Worm (Caenorhabditis elegans): ENCODE data around the gene F20H11.4.

F20H11.4 gene

DNA sequence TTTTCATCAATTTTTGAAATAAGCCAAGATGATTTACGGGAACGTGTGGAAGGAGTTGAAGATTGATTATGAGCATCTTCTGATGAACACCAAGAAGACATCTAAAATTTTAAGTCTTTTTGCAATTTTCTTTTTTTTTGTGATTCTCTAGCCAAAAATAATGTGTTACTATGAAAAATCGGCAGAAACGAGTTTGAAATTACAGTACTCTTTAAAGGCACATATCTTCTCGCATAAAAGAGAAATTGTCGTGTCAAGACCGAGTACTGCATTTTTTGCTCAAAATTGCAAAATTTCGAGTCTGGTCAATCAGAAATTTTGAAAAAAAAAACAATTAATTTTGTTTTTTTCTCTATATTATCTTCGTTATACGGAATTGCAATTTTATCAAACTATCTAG is 16.3 kb upstream of the F20H11.4 start, which contains the start of gene F20H11.1:
TSS of gene F20H11.1 (minus strand) at position 101 of the 400 bp plus-strand sequence.
- TF ChIP-seq ztf-22 (GFP tag; optimal IDR thresholded peaks at IDR 0.05) (no peak), ztf-3 (GFP tag; optimal IDR thresholded peaks at IDR 0.05) (no peak), atf-7 (tag; optimal IDR thresholded peaks at IDR 0.05) (peak; percentile 25), ekl-4 (GFP tag; IDR thresholded peaks at IDR 0.05) (no peak)

DNA sequence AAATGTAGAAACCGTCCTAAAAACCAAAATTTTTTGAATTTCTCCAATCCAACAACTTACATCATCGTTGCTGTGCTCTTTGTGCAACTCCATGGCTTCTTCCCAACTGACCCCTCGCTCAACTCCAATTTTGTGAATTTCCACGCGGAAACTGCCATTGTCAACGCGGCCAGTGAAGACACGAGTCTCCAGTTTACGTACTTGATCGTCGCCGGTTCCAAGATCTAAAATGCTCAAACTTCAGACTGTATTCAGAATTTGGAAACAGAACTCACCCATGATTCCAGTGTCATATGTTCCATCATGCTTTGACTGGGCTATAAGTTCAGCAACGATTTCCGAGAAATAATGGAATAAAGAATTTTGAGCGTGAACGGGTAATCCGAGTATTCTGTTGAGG is 14.4 kb upstream of the F20H11.4 start:
- TF ChIP-seq chd-7 (tag; optimal IDR thresholded peaks at IDR 0.05) (no peak), lir-1 (GFP tag; conservative IDR thresholded peaks at IDR 0.05) (no peak)

DNA sequence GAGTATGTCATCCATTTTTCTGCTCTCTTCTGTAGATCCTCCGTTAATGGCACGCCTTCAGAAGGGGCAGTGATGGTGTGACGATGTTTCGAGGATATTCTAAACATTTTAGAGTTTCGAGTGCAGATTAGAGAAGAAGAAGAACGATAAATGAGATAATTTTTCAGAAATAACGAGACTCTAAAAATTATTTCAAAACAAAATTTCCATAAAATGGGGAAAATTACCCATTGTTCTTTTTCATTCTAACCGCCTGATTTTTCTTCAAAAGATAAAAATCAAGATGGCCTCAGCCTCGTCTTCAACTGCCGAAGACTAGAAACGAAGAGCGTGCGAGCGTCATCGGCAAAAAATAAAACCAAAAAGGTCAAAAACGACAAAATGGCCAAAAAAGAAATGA is 7.3 kb upstream of the F20H11.4 start, which contains the start of gene let-765:
TSS of gene let-765 (minus strand) at position 101 of the 400 bp plus-strand sequence.
- no peak for TF ChIP-seq madf-10 (tag; optimal IDR thresholded peaks at IDR 0.05)
- TF ChIP-seq pbrm-1 (GFP tag; IDR thresholded peaks at IDR 0.05): 0 out of 2 replicates have a peak, but pooled peaks have one; percentile 12

DNA sequence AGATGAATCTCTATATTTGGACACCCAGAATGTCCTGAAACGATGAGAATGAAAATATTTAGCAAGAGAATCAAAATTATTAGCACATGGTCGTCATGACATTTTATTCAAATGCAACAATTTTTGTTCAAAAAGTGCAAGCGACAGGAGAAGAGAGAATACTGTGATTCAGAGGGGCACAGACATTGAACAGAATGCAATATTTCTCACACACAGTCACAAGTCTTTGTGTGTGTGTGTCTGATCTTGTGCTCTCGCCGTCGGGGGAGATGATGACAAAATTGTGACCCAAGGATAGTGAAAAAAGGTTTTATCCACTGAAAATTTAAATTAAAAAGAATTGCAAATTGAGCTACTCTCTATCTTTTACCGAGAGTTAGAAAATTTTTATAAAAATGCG is 5.2 kb upstream of the F20H11.4 start:
- no peak for TF ChIP-seq B0336.3 (GFP tag; IDR thresholded peaks at IDR 0.05)
- TF ChIP-seq Y53F4B.3 (GFP tag; IDR thresholded peaks at IDR 0.05): no peak
- no peak for TF ChIP-seq cebp-1 (GFP tag; IDR thresholded peaks at IDR 0.05)
- TF ChIP-seq cebp-1 (tag; optimal IDR thresholded peaks at IDR 0.05): peak; percentile 1
- TF ChIP-seq lsl-1 (GFP tag; optimal IDR thresholded peaks at IDR 0.05): no peak

DNA sequence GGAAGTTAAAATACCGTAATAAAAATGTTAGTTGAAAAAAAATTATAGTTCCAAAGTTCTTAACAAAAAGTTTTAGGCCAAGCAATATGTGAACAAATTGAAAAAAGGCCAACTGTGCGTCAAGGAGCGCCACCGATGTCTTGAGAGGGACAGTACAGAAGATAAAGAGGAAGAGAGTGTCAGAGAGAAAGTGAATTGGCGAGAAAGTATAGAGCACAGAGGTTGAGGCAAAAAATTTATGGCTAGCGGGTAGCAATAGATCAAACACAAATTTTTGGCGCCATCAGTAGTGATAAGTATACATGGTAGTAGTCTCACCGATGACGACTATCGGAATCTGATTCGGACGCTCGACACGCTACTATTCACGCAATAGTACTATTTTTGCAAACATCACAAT is 4.1 kb upstream of the F20H11.4 start:
- TF ChIP-seq efl-1 (GFP tag; optimal IDR thresholded peaks at IDR 0.05) (peak; percentile 47), egl-18 (GFP tag; IDR thresholded peaks at IDR 0.05) (no peak), cebp-1 (GFP tag; IDR thresholded peaks at IDR 0.05) (no peak), cebp-1 (tag; optimal IDR thresholded peaks at IDR 0.05) (peak; percentile 16), gei-17 (GFP tag; optimal IDR thresholded peaks at IDR 0.05) (no peak), hmg-1.2 (GFP tag; IDR thresholded peaks at IDR 0.05) (peak; percentile 39; the same call in 1 of the 2 replicates), Y79H2A.3 (GFP tag; conservative IDR thresholded peaks at IDR 0.05) (no peak), mcd-1 (GFP tag; IDR thresholded peaks at IDR 0.05) (no peak), madf-6 (GFP tag; IDR thresholded peaks at IDR 0.05) (peak; percentile 35; the same call in 1 of the 2 replicates), ceh-40 (GFP tag; IDR thresholded peaks at IDR 0.05) (peak; percentile 35; the same call in 1 of the 2 replicates), Y53F4B.3 (GFP tag; IDR thresholded peaks at IDR 0.05) (no peak), nhr-80 (tag; optimal IDR thresholded peaks at IDR 0.05) (peak; percentile 62)

DNA sequence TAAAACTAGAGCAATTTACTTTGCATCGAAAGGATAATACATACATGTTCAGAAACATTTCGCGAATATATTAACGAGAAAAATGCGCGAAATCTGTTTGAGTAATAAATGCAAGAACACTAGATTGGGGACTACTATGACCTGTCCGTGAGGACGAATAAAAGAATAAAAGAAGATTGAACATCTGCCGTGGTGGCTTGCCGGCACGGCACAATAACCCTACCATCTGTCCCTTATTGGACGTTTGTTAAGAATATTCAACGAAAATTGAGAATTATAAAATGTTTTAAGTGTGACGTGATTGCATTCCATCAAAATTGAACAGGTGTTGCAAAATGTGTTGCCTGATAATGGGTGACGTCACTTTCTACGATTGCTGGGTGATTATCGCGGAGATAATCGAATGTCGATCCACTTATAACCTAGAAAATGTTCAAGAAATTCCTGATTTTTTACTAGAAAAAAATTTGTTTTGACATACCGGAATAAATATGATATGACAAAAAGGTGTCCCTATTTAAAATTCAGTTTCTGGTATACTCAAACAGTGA is 2.9 kb upstream of the F20H11.4 start:
- no peak for TF ChIP-seq ztf-6 (GFP tag; IDR thresholded peaks at IDR 0.05)
- no peak for TF ChIP-seq tlf-1 (GFP tag; optimal IDR thresholded peaks at IDR 0.05)
- no peak for TF ChIP-seq hlh-12 (tag; optimal IDR thresholded peaks at IDR 0.05)
- TF ChIP-seq nfyb-1 (GFP tag; IDR thresholded peaks at IDR 0.05): 0 out of 2 replicates have a peak, but pooled peaks have one; percentile 30
- TF ChIP-seq lsl-1 (GFP tag; optimal IDR thresholded peaks at IDR 0.05): no peak
- TF ChIP-seq zfh-2 (GFP tag; conservative IDR thresholded peaks at IDR 0.05): no peak
- no peak for TF ChIP-seq dpff-1 (tag; optimal IDR thresholded peaks at IDR 0.05)
- TF ChIP-seq K11D2.4 (GFP tag; IDR thresholded peaks at IDR 0.05): no peak
- no peak for TF ChIP-seq ccch-3 (GFP tag; optimal IDR thresholded peaks at IDR 0.05)
- TF ChIP-seq rpc-1 (optimal IDR thresholded peaks at IDR 0.05): no peak
- TF ChIP-seq rpc-1 (tag; optimal IDR thresholded peaks at IDR 0.05): no peak
- TF ChIP-seq attf-3 (GFP tag; conservative IDR thresholded peaks at IDR 0.05): no peak
- TF ChIP-seq ceh-58 (GFP tag; IDR thresholded peaks at IDR 0.05): no peak
- TF ChIP-seq C17E4.6 (GFP tag; IDR thresholded peaks at IDR 0.05): no peak
- no peak for TF ChIP-seq ztf-18 (tag; optimal IDR thresholded peaks at IDR 0.05)
- no peak for TF ChIP-seq bed-2 (GFP tag; IDR thresholded peaks at IDR 0.05)
- 0 out of 2 replicates have a peak, but pooled peaks have one; percentile 11 for TF ChIP-seq Y95B8A.8 (GFP tag; IDR thresholded peaks at IDR 0.05)
- TF ChIP-seq ama-1 (optimal IDR thresholded peaks at IDR 0.05): no peak
- TF ChIP-seq ama-1 (GFP tag; optimal IDR thresholded peaks at IDR 0.05): peak in 1 of 2 experiments; percentile 5
- no peak for TF ChIP-seq lin-54 (GFP tag; optimal IDR thresholded peaks at IDR 0.05)
- no peak for TF ChIP-seq attf-6 (GFP tag; IDR thresholded peaks at IDR 0.05)
